Worm (Caenorhabditis elegans) whole organism, L4 larva: Measurements from ENCODE around the gene gon-14.

Experiments
- F26F4.8 ChIP-seq: fragments of 200-800 bp; sonication (Bioruptor generic); conservative IDR thresholded peaks from 2 replicates; pipeline ENCODE4 v1.3.6; 2022; ENCODE audit warnings: missing genetic modification characterization, missing compliant biosample characterization
- F37D6.2 ChIP-seq: sonication (generic microtip); optimal IDR thresholded peaks from 2 replicates; lab custom pipeline; 2016; ENCODE audit warnings: mild to moderate bottlenecking, missing genetic modification characterization, missing compliant biosample characterization
- T20F7.1 ChIP-seq: fragments of 200-800 bp; sonication (Bioruptor generic); optimal IDR thresholded peaks from 2 replicates; lab custom pipeline; 2018; ENCODE audit warnings: mild to moderate bottlenecking, missing genetic modification characterization, missing compliant biosample characterization
- T26A8.4 ChIP-seq: fragments of 200-800 bp; sonication (Bioruptor generic); IDR thresholded peaks from 2 replicates; pipeline ENCODE4 v1.3.6; 2022; ENCODE audit warnings: missing genetic modification characterization, missing compliant biosample characterization
- ZK546.5 ChIP-seq, 2 experiments: sonication (generic microtip); optimal IDR thresholded peaks; 2 replicates each; lab custom pipeline; 2017; ENCODE audit warnings: missing biosample characterization in 2 of 2, missing genetic modification characterization in 2 of 2
- aha-1 ChIP-seq: fragments of 150-350 bp; peaks from one replicate; lab custom pipeline; 2014; ENCODE audit warnings: missing biosample characterization, missing genetic modification characterization
- aly-2 ChIP-seq: sonication (generic microtip); optimal IDR thresholded peaks from 2 replicates; lab custom pipeline; 2018; ENCODE audit warnings: missing biosample characterization, missing genetic modification characterization
- ceh-62 ChIP-seq: sonication (generic microtip); optimal IDR thresholded peaks from 2 replicates; lab custom pipeline; 2017; ENCODE audit warnings: missing biosample characterization, missing genetic modification characterization
- ceh-82 ChIP-seq: sonication (generic microtip); optimal IDR thresholded peaks from 2 replicates; lab custom pipeline; 2017; ENCODE audit warnings: missing biosample characterization, missing genetic modification characterization
- ces-1 ChIP-seq: fragments of 150-350 bp; sonication (generic microtip); optimal IDR thresholded peaks from 4 replicates; lab custom pipeline; 2014; ENCODE audit warnings: missing biosample characterization, missing genetic modification reagents, missing genetic modification characterization
- ctbp-1 ChIP-seq: fragments of 200-800 bp; sonication (Bioruptor generic); IDR thresholded peaks from 2 replicates; pipeline ENCODE4 v1.3.6; 2022; ENCODE audit warnings: missing genetic modification reagents, missing genetic modification characterization, missing compliant biosample characterization
- daf-16 ChIP-seq, 3 experiments: sonication (generic microtip); optimal IDR thresholded peaks; 2 replicates each; lab custom pipeline; 2016 to 2017; ENCODE audit warnings: missing genetic modification characterization in 3 of 3, missing genetic modification reagents in 3 of 3, mild to moderate bottlenecking in 2 of 3, missing compliant biosample characterization in 2 of 3, missing biosample characterization in 1 of 3, moderate library complexity in 1 of 3
- daf-8 ChIP-seq: fragments of 200-800 bp; sonication (Bioruptor generic); IDR thresholded peaks from 2 replicates; pipeline ENCODE4 v1.3.6; 2022; ENCODE audit warnings: missing genetic modification characterization, missing compliant biosample characterization
- dmd-6 ChIP-seq: fragments of 200-800 bp; sonication (Bioruptor generic); IDR thresholded peaks from 2 replicates; pipeline ENCODE4 v1.3.6; 2022; ENCODE audit warnings: missing genetic modification reagents, missing genetic modification characterization, missing compliant biosample characterization
- dmd-8 ChIP-seq: fragments of 200-800 bp; sonication (Bioruptor generic); IDR thresholded peaks from 2 replicates; pipeline ENCODE4 v1.3.6; 2022; ENCODE audit warnings: missing genetic modification characterization, missing compliant biosample characterization
- dpl-1 ChIP-seq: fragments of 150-350 bp; optimal IDR thresholded peaks from 2 replicates; lab custom pipeline; 2014; ENCODE audit warnings: missing biosample characterization, missing genetic modification reagents, missing genetic modification characterization
- egl-27 ChIP-seq: sonication (generic microtip); optimal IDR thresholded peaks from 3 replicates; lab custom pipeline; 2017; ENCODE audit warnings: missing biosample characterization, missing genetic modification reagents, missing genetic modification characterization
- egl-43 ChIP-seq: fragments of 200-800 bp; sonication (Bioruptor generic); IDR thresholded peaks from 2 replicates; pipeline ENCODE4 v1.3.6; 2022; ENCODE audit warnings: missing genetic modification reagents, missing genetic modification characterization, missing compliant biosample characterization
- gei-8 ChIP-seq: fragments of 200-800 bp; sonication (Bioruptor generic); optimal IDR thresholded peaks from 2 replicates; lab custom pipeline; 2018; ENCODE audit warnings: mild to moderate bottlenecking, missing genetic modification characterization, missing compliant biosample characterization
- hif-1 ChIP-seq, 2 experiments: sonication (generic microtip); optimal IDR thresholded peaks; 2 replicates each; lab custom pipeline; 2016 to 2017; ENCODE audit warnings: missing compliant biosample characterization in 2 of 2, missing genetic modification characterization in 2 of 2, missing genetic modification reagents in 2 of 2, missing genotype in 2 of 2, mild to moderate bottlenecking in 1 of 2
- hlh-30 ChIP-seq: sonication (generic microtip); optimal IDR thresholded peaks from 2 replicates; lab custom pipeline; 2017; ENCODE audit warnings: antibody characterized with exemption, mild to moderate bottlenecking, missing genetic modification characterization, missing compliant biosample characterization; ENCODE audit not compliant: insufficient read depth
- jun-1 ChIP-seq: fragments of 150-350 bp; optimal IDR thresholded peaks from 2 replicates; lab custom pipeline; 2014; ENCODE audit warnings: missing biosample characterization, missing genetic modification reagents, missing genetic modification characterization
- lin-29 ChIP-seq: fragments of 200-800 bp; sonication (Bioruptor generic); IDR thresholded peaks from 2 replicates; pipeline ENCODE4 v1.3.6; 2022; ENCODE audit warnings: missing genetic modification reagents, missing genetic modification characterization, missing compliant biosample characterization
- lin-38 ChIP-seq: fragments of 200-800 bp; sonication (Bioruptor generic); IDR thresholded peaks from 2 replicates; pipeline ENCODE4 v1.3.6; 2022; ENCODE audit warnings: missing genetic modification reagents, missing genetic modification characterization, missing compliant biosample characterization
- lir-3 ChIP-seq: sonication (generic microtip); optimal IDR thresholded peaks from 2 replicates; lab custom pipeline; 2016; ENCODE audit warnings: mild to moderate bottlenecking, missing genetic modification characterization, missing compliant biosample characterization
- madf-5 ChIP-seq, 2 experiments: fragments of 200-800 bp; sonication (Bioruptor generic); IDR thresholded peaks; 2 replicates each; pipeline ENCODE4 v1.3.6; 2022; ENCODE audit warnings: missing compliant biosample characterization in 2 of 2, missing genetic modification characterization in 2 of 2
- mep-1 ChIP-seq: fragments of 150-350 bp; sonication (generic microtip); optimal IDR thresholded peaks from 3 replicates; lab custom pipeline; 2014; ENCODE audit warnings: missing biosample characterization, missing genetic modification characterization
- mes-2 ChIP-seq: sonication (generic microtip); optimal IDR thresholded peaks from 2 replicates; lab custom pipeline; 2016; ENCODE audit warnings: missing genotype, mild to moderate bottlenecking, missing genetic modification characterization, missing compliant biosample characterization; ENCODE audit not compliant: poor library complexity, severe bottlenecking
- mxl-2 ChIP-seq: fragments of 200-800 bp; sonication (Bioruptor generic); conservative IDR thresholded peaks from 2 replicates; pipeline ENCODE4 v1.3.6; 2022; ENCODE audit warnings: missing genetic modification reagents, missing genetic modification characterization, missing compliant biosample characterization
- nhr-102 ChIP-seq: sonication (generic microtip); optimal IDR thresholded peaks from 2 replicates; lab custom pipeline; 2016; ENCODE audit warnings: mild to moderate bottlenecking, missing genetic modification characterization, moderate library complexity, missing compliant biosample characterization
- nhr-11 ChIP-seq: fragments of 150-350 bp; optimal IDR thresholded peaks from 2 replicates; lab custom pipeline; 2014; ENCODE audit warnings: missing biosample characterization, missing genetic modification characterization
- nhr-111 ChIP-seq: fragments of 200-800 bp; sonication (Bioruptor generic); optimal IDR thresholded peaks from 2 replicates; lab custom pipeline; 2018; ENCODE audit warnings: mild to moderate bottlenecking, missing genetic modification characterization, missing compliant biosample characterization
- nhr-25 ChIP-seq: sonication (generic microtip); optimal IDR thresholded peaks from 2 replicates; lab custom pipeline; 2017; ENCODE audit warnings: missing genetic modification characterization, mild to moderate bottlenecking, missing compliant biosample characterization, antibody characterized with exemption, moderate library complexity, borderline replicate concordance; ENCODE audit not compliant: insufficient read depth
- nhr-41 ChIP-seq: fragments of 200-800 bp; sonication (Bioruptor generic); IDR thresholded peaks from 2 replicates; pipeline ENCODE4 v1.3.6; 2022; ENCODE audit warnings: missing genetic modification reagents, missing genetic modification characterization, missing compliant biosample characterization
- nhr-42 ChIP-seq: fragments of 200-800 bp; sonication (Bioruptor generic); IDR thresholded peaks from 2 replicates; pipeline ENCODE4 v1.3.6; 2022; ENCODE audit warnings: missing genetic modification characterization, missing compliant biosample characterization
- pha-4 ChIP-seq, 2 experiments: fragments of 150-350 bp in 1 of 2; fragments of 200-800 bp in 1 of 2; sonication (Bioruptor generic) in 1 of 2; IDR thresholded peaks in 1 of 2; optimal IDR thresholded peaks in 1 of 2; 2 replicates each; pipeline versions ENCODE4 v1.3.6 to Lab custom; 2014 to 2022; ENCODE audit warnings: missing genetic modification characterization in 2 of 2, missing genetic modification reagents in 2 of 2, missing biosample characterization in 1 of 2, missing compliant biosample characterization in 1 of 2
- rbr-2 ChIP-seq: sonication (generic microtip); optimal IDR thresholded peaks from 2 replicates; lab custom pipeline; 2016; ENCODE audit warnings: missing genotype, missing genetic modification characterization, missing compliant biosample characterization
- saeg-2 ChIP-seq: fragments of 200-800 bp; sonication (Bioruptor generic); IDR thresholded peaks from 2 replicates; pipeline ENCODE4 v1.3.6; 2022; ENCODE audit warnings: missing genetic modification reagents, missing genetic modification characterization, missing compliant biosample characterization
- set-16 ChIP-seq: fragments of 200-800 bp; sonication (Bioruptor generic); IDR thresholded peaks from 2 replicates; pipeline ENCODE4 v1.3.6; 2022; ENCODE audit warnings: missing genetic modification reagents, missing genetic modification characterization, missing compliant biosample characterization
- snpc-1.2 ChIP-seq: fragments of 200-800 bp; sonication (Bioruptor generic); IDR thresholded peaks from 2 replicates; pipeline ENCODE4 v1.3.6; 2022; ENCODE audit warnings: missing genetic modification reagents, missing genetic modification characterization, missing compliant biosample characterization
- spr-1 ChIP-seq: sonication (generic microtip); optimal IDR thresholded peaks from 2 replicates; lab custom pipeline; 2016; ENCODE audit warnings: mild to moderate bottlenecking, missing genetic modification characterization, missing compliant biosample characterization
- unc-62 ChIP-seq, 3 experiments: fragments of 150-350 bp in 1 of 3; sonication (generic microtip); optimal IDR thresholded peaks in 2 of 3; peaks in 1 of 3; 1 replicate in 1 of 3; 2 replicates in 2 of 3; lab custom pipeline; 2014 to 2017; ENCODE audit warnings: missing biosample characterization in 3 of 3, missing genetic modification characterization in 3 of 3, missing genetic modification reagents in 3 of 3, missing genotype in 1 of 3
- zfp-3 ChIP-seq: fragments of 200-800 bp; sonication (Bioruptor generic); conservative IDR thresholded peaks from 2 replicates; pipeline ENCODE4 v1.3.6; 2022; ENCODE audit warnings: missing genetic modification reagents, missing genetic modification characterization, missing compliant biosample characterization
- zip-11 ChIP-seq: fragments of 200-800 bp; sonication (Bioruptor generic); IDR thresholded peaks from 2 replicates; pipeline ENCODE4 v1.3.6; 2022; ENCODE audit warnings: missing genetic modification characterization, missing compliant biosample characterization

gon-14 gene

ce11 chrV:6616294-6616693 lies 5.3 kb upstream of the gon-14 start (continued):
- TF ChIP-seq daf-16 (GFP tag; optimal IDR thresholded peaks at IDR 0.05; lab: Kevin White, UChicago) (no peak), daf-16 (tag; optimal IDR thresholded peaks at IDR 0.05; lab: Kevin White, UChicago) (peak; percentile 88), mxl-2 (GFP tag; lab: Robert Waterston, UW) (no peak), ceh-62 (tag; lab: Kevin White, UChicago) (no peak), saeg-2 (GFP tag; lab: Robert Waterston, UW) (no peak), egl-43 (no peak), hif-1 (tag; optimal IDR thresholded peaks at IDR 0.05; lab: Kevin White, UChicago) (no peak), nhr-41 (GFP tag; lab: Robert Waterston, UW) (no peak), aly-2 (tag; lab: Kevin White, UChicago) (no peak), nhr-42 (GFP tag; lab: Robert Waterston, UW) (no peak), spr-1 (tag; lab: Kevin White, UChicago) (no peak), rbr-2 (no peak), dmd-8 (no peak), dmd-6 (GFP tag; lab: Robert Waterston, UW) (peak; percentile 46; the same call in 1 of the 2 replicates)

ce11 chrV:6614968-6615367 lies 4.0 kb upstream of the gon-14 start:
- no peak for TF ChIP-seq saeg-2 (GFP tag; lab: Robert Waterston, UW)
- TF ChIP-seq daf-8 (GFP tag; lab: Robert Waterston, UW), result no peak
- TF ChIP-seq aha-1 (tag; lab: Kevin White, UChicago), result peak; percentile 74
- TF ChIP-seq nhr-111 (GFP tag; lab: Kevin White, UChicago), result no peak
- peak; percentile 73 for TF ChIP-seq set-16

ce11 chrV:6614152-6614734 lies 3.3 kb upstream of the gon-14 start, which contains the start of gene cpr-4:
cpr-4 (plus strand) TSS chrV:6614674.
- TF ChIP-seq nhr-102 (tag; lab: Kevin White, UChicago) (peak; percentile 74), mep-1 (tag; lab: Kevin White, UChicago) (peak; percentile 45), set-16 (no peak), pha-4 (GFP tag; IDR thresholded peaks at IDR 0.05; lab: Robert Waterston, UW) (0 out of 2 replicates have a peak, but pooled peaks have one; percentile 39), pha-4 (tag; optimal IDR thresholded peaks at IDR 0.05; lab: Kevin White, UChicago) (no peak), unc-62 (GFP tag; optimal IDR thresholded peaks at IDR 0.05 in 1 of 2; lab: Kevin White, UChicago) (peak in 1 of 2 experiments; percentile 96), unc-62 (tag; optimal IDR thresholded peaks at IDR 0.05; lab: Kevin White, UChicago) (no peak), zfp-3 (no peak), nhr-11 (no peak), lin-29 (GFP tag; lab: Robert Waterston, UW) (no peak), aly-2 (tag; lab: Kevin White, UChicago) (no peak), jun-1 (tag; lab: Kevin White, UChicago) (peak; percentile 27), F37D6.2 (tag; lab: Kevin White, UChicago) (no peak), madf-5 (GFP tag; IDR thresholded peaks at IDR 0.05; lab: Robert Waterston, UW) (no peak), hlh-30 (tag; lab: Kevin White, UChicago) (peak; percentile 74), daf-8 (GFP tag; lab: Robert Waterston, UW) (no peak), egl-27 (tag; lab: Kevin White, UChicago) (no peak), spr-1 (tag; lab: Kevin White, UChicago) (no peak), T26A8.4 (GFP tag; lab: Robert Waterston, UW) (no peak), ctbp-1 (no peak), mxl-2 (GFP tag; lab: Robert Waterston, UW) (no peak), mes-2 (tag; lab: Kevin White, UChicago) (peak; percentile 38), dpl-1 (GFP tag; lab: Kevin White, UChicago) (no peak), lir-3 (no peak), snpc-1.2 (GFP tag; lab: Robert Waterston, UW) (no peak), gei-8 (GFP tag; lab: Kevin White, UChicago) (no peak), lin-38 (GFP tag; lab: Robert Waterston, UW) (no peak), zip-11 (no peak), ZK546.5 (tag; optimal IDR thresholded peaks at IDR 0.05; lab: Kevin White, UChicago) (no peak), ces-1 (GFP tag; lab: Kevin White, UChicago) (no peak), T20F7.1 (GFP tag; lab: Kevin White, UChicago) (peak; percentile 48), ceh-82 (no peak), nhr-25 (no peak), F26F4.8 (GFP tag; lab: Robert Waterston, UW) (no peak)
